Worm (Caenorhabditis elegans): ENCODE results near the gene cav-2.

ce11 chrV:13565197-13565596 lies 8.3 kb downstream of the cav-2 start:
- no peak for TF ChIP-seq cog-1 (tag; optimal IDR thresholded peaks at IDR 0.05)
- no peak for TF ChIP-seq med-1 (GFP tag; optimal IDR thresholded peaks at IDR 0.05; ENCODE audit: insufficient read depth)

All from whole organism, midembryonic.